Fruit fly (Drosophila melanogaster): ENCODE data around the gene Rpn3.

DNA sequence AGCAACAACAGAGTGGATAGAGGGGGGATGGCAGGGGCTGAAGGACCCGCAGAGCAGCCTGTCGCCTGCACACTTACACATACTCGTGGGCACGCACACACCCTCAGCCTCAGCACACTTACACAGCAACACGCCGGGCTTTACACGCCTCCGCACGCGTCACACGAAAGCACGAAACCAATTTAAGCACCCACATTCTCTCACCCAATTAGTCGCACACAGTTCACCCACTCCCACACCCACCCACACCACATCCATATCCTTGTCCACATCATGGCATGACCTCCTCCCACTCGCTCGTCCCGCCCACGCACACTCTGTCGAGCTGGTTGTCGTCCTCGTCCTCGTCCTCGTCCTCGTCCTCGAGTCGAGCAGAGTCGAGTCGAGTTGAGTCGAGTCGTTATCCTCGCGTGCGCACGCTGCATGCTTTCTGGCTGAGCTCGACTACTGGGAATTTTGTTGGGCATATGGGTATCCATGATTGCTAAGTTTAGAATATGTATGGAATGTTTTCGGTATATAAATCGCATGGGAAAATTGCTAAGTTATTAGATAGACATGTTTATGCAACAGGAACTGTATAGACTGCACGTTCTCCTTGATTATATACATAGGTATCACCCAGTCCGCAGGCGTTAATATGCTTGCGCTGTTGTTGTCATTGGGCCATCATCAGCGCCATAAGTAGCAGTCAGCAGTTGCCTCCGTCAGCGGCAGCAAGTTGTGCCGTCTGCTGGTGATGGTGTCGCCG lies 39.5 kb upstream of the Rpn3 start:
- TF ChIP-seq kay (GFP tag; ENCODE audit: borderline replicate concordance) (no peak), Clk (GFP tag; optimal IDR thresholded peaks at IDR 0.05) (no peak), CG7045 (GFP tag; optimal IDR thresholded peaks at IDR 0.05) (no peak), Hr96 (GFP tag; optimal IDR thresholded peaks at IDR 0.05) (no peak), tj (GFP tag; optimal IDR thresholded peaks at IDR 0.05) (no peak), CG12768 (GFP tag; optimal IDR thresholded peaks at IDR 0.05) (no peak), Crg-1 (GFP tag; optimal IDR thresholded peaks at IDR 0.05) (no peak), CG7101 (tag; optimal IDR thresholded peaks at IDR 0.05) (peak; percentile 14), cic (GFP tag; optimal IDR thresholded peaks at IDR 0.05) (no peak), toe (GFP tag; optimal IDR thresholded peaks at IDR 0.05) (no peak), cnc (optimal IDR thresholded peaks at IDR 0.05) (no peak)
